Fruit fly (Drosophila melanogaster) whole organism, embryonic: ENCODE results near the gene CG17108.

ENCODE experiments used
- Bteb2 ChIP-seq: fragments of 200-800 bp; sonication (Bioruptor generic); optimal IDR thresholded peaks from 2 replicates; lab custom pipeline; 2016; ENCODE audit warnings: missing biosample characterization, missing genetic modification characterization
- CG10565 ChIP-seq: fragments of 200-800 bp; sonication (Bioruptor generic); optimal IDR thresholded peaks from 3 replicates; lab custom pipeline; 2016; ENCODE audit warnings: missing biosample characterization, mild to moderate bottlenecking, missing genetic modification characterization
- CG11695 ChIP-seq: fragments of 200-800 bp; sonication (Bioruptor generic); IDR thresholded peaks from 3 replicates; pipeline ENCODE4 v1.3.6; 2022; ENCODE audit warnings: missing biosample characterization, missing genetic modification characterization
- CG13296 ChIP-seq: fragments of 200-800 bp; sonication (Bioruptor generic); optimal IDR thresholded peaks from 3 replicates; lab custom pipeline; 2018; ENCODE audit warnings: missing biosample characterization, mild to moderate bottlenecking, missing genetic modification characterization
- CG14014 ChIP-seq: fragments of 200-800 bp; sonication (Bioruptor generic); IDR thresholded peaks from 2 replicates; pipeline ENCODE4 v1.3.6; 2022; ENCODE audit warnings: missing biosample characterization, missing genetic modification characterization
- CG15601 ChIP-seq: fragments of 200-800 bp; sonication (Bioruptor generic); optimal IDR thresholded peaks from 3 replicates; lab custom pipeline; 2019; ENCODE audit warnings: missing biosample characterization, mild to moderate bottlenecking, missing genetic modification characterization, moderate library complexity
- CG17186 ChIP-seq: fragments of 200-800 bp; sonication (Bioruptor generic); optimal IDR thresholded peaks from 3 replicates; lab custom pipeline; 2017; ENCODE audit warnings: missing biosample characterization, missing genetic modification reagents, missing genetic modification characterization
- CG17568 ChIP-seq: fragments of 200-800 bp; sonication (Bioruptor generic); optimal IDR thresholded peaks from 2 replicates; lab custom pipeline; 2018; ENCODE audit warnings: missing biosample characterization, mild to moderate bottlenecking, missing genetic modification characterization, moderate library complexity
- CG3065 ChIP-seq: fragments of 200-800 bp; sonication (Bioruptor generic); optimal IDR thresholded peaks from 2 replicates; lab custom pipeline; 2016; ENCODE audit warnings: missing biosample characterization, missing genetic modification characterization
- CG32772 ChIP-seq: fragments of 200-800 bp; sonication (Bioruptor generic); IDR thresholded peaks from 2 replicates; pipeline ENCODE4 v1.3.6; 2022; ENCODE audit warnings: missing biosample characterization, missing genetic modification characterization
- CG33557 ChIP-seq: fragments of 200-800 bp; sonication (Bioruptor generic); optimal IDR thresholded peaks from 2 replicates; lab custom pipeline; 2019; ENCODE audit warnings: missing biosample characterization, mild to moderate bottlenecking, missing genetic modification characterization, moderate library complexity
- CG42726 ChIP-seq: fragments of 200-800 bp; sonication (Bioruptor generic); IDR thresholded peaks from 2 replicates; pipeline ENCODE4 v1.3.6; 2022; ENCODE audit warnings: missing biosample characterization, missing genetic modification characterization; ENCODE audit not compliant: partially characterized antibody
- CG5180 ChIP-seq: fragments of 200-800 bp; sonication (Bioruptor generic); optimal IDR thresholded peaks from 3 replicates; lab custom pipeline; 2017; ENCODE audit warnings: missing biosample characterization, missing genetic modification characterization, mild to moderate bottlenecking, moderate library complexity, missing genetic modification reagents
- CG6254 ChIP-seq: fragments of 200-800 bp; sonication (Bioruptor generic); optimal IDR thresholded peaks from 3 replicates; lab custom pipeline; 2017; ENCODE audit warnings: mild to moderate bottlenecking, missing biosample characterization, missing genetic modification reagents, missing genetic modification characterization
- CG7987 ChIP-seq: fragments of 200-800 bp; sonication (Bioruptor generic); optimal IDR thresholded peaks from 2 replicates; lab custom pipeline; 2018; ENCODE audit warnings: missing biosample characterization, mild to moderate bottlenecking, missing genetic modification characterization, moderate library complexity
- CG9437 ChIP-seq: fragments of 200-800 bp; sonication (Bioruptor generic); optimal IDR thresholded peaks from 2 replicates; lab custom pipeline; 2018; ENCODE audit warnings: missing biosample characterization, mild to moderate bottlenecking, missing genetic modification characterization
- D19A ChIP-seq: fragments of 200-800 bp; optimal IDR thresholded peaks from 3 replicates; lab custom pipeline; 2019; ENCODE audit warnings: missing biosample characterization, mild to moderate bottlenecking, missing genetic modification characterization, moderate library complexity
- Dad ChIP-seq: fragments of 200-800 bp; sonication (Bioruptor generic); optimal IDR thresholded peaks from 3 replicates; lab custom pipeline; 2016; ENCODE audit warnings: missing biosample characterization, missing genetic modification characterization
- Lpt ChIP-seq: fragments of >200 bp; optimal IDR thresholded peaks from 2 replicates; lab custom pipeline; 2018; ENCODE audit warnings: missing biosample characterization, missing genetic modification characterization
- Mrtf ChIP-seq: fragments of 200-800 bp; sonication (Bioruptor generic); IDR thresholded peaks from 3 replicates; pipeline ENCODE4 v1.3.6; 2022; ENCODE audit warnings: missing biosample characterization, missing genetic modification characterization
- NK7.1 ChIP-seq: fragments of 200-800 bp; sonication (Bioruptor generic); optimal IDR thresholded peaks from 3 replicates; lab custom pipeline; 2016; ENCODE audit warnings: missing biosample characterization, missing genetic modification characterization
- Ssrp ChIP-seq: fragments of 200-800 bp; sonication (Bioruptor generic); optimal IDR thresholded peaks from 2 replicates; lab custom pipeline; 2018; ENCODE audit warnings: missing biosample characterization, mild to moderate bottlenecking, missing genetic modification characterization, moderate library complexity
- Trl ChIP-seq, 3 experiments: fragments of >200 bp in 2 of 3; fragments of 200-800 bp in 1 of 3; sonication (Bioruptor generic) in 1 of 3; optimal IDR thresholded peaks; 2 replicates in 1 of 3; 3 replicates in 2 of 3; lab custom pipeline; 2016 to 2017; ENCODE audit warnings: missing biosample characterization in 1 of 3, missing genetic modification characterization in 1 of 3
- ase ChIP-seq: fragments of 200-800 bp; sonication (Bioruptor generic); IDR thresholded peaks from 3 replicates; pipeline ENCODE4 v1.3.6; 2022; ENCODE audit warnings: missing biosample characterization, missing genetic modification characterization
- az2 ChIP-seq: fragments of 200-800 bp; sonication (Bioruptor generic); optimal IDR thresholded peaks from 3 replicates; lab custom pipeline; 2016; ENCODE audit warnings: missing biosample characterization, missing genetic modification characterization
- caup ChIP-seq: fragments of 200-800 bp; sonication (Bioruptor generic); optimal IDR thresholded peaks from 3 replicates; lab custom pipeline; 2017; ENCODE audit warnings: missing biosample characterization, mild to moderate bottlenecking, missing genetic modification characterization, moderate library complexity; ENCODE audit not compliant: severe bottlenecking
- cwo ChIP-seq: fragments of 200-800 bp; sonication (Bioruptor generic); optimal IDR thresholded peaks from 3 replicates; lab custom pipeline; 2017; ENCODE audit warnings: missing biosample characterization, missing genetic modification characterization, mild to moderate bottlenecking, moderate library complexity, missing genetic modification reagents
- ems ChIP-seq: fragments of 200-800 bp; sonication (Bioruptor generic); optimal IDR thresholded peaks from 3 replicates; lab custom pipeline; 2016; ENCODE audit warnings: missing biosample characterization, missing genetic modification characterization
- en ChIP-seq: fragments of 200-800 bp; sonication (Bioruptor generic); optimal IDR thresholded peaks from 2 replicates; lab custom pipeline; 2016; ENCODE audit warnings: missing biosample characterization, missing genetic modification characterization
- eve ChIP-seq, 2 experiments: fragments of >200 bp; optimal IDR thresholded peaks; 2 replicates each; lab custom pipeline; 2017; ENCODE audit warnings: missing biosample characterization in 2 of 2, missing genetic modification characterization in 2 of 2
- ewg ChIP-seq: fragments of 200-800 bp; sonication (Bioruptor generic); optimal IDR thresholded peaks from 3 replicates; lab custom pipeline; 2017; ENCODE audit warnings: mild to moderate bottlenecking, missing biosample characterization, missing genetic modification reagents, missing genetic modification characterization
- gcm2 ChIP-seq: fragments of 200-800 bp; sonication (Bioruptor generic); optimal IDR thresholded peaks from 2 replicates; lab custom pipeline; 2016; ENCODE audit warnings: missing biosample characterization, missing genetic modification characterization
- gem ChIP-seq: fragments of 200-800 bp; sonication (Bioruptor generic); optimal IDR thresholded peaks from 2 replicates; lab custom pipeline; 2019; ENCODE audit warnings: missing biosample characterization, mild to moderate bottlenecking, missing genetic modification characterization, moderate library complexity
- hb ChIP-seq: fragments of 200-800 bp; sonication (Bioruptor generic); IDR thresholded peaks from 3 replicates; pipeline ENCODE4 v1.3.6; 2022; ENCODE audit warnings: missing biosample characterization, missing genetic modification characterization; ENCODE audit not compliant: partially characterized antibody
- her ChIP-seq: fragments of 200-800 bp; sonication (Bioruptor generic); optimal IDR thresholded peaks from 2 replicates; lab custom pipeline; 2016; ENCODE audit warnings: missing biosample characterization, missing genetic modification characterization
- jigr1 ChIP-seq: fragments of 200-800 bp; sonication (Bioruptor generic); IDR thresholded peaks from 3 replicates; pipeline ENCODE4 v1.3.6; 2022; ENCODE audit warnings: missing biosample characterization, missing genetic modification characterization
- ken ChIP-seq: fragments of 200-800 bp; sonication (Bioruptor generic); IDR thresholded peaks from 3 replicates; pipeline ENCODE4 v1.3.6; 2022; ENCODE audit warnings: missing biosample characterization, missing genetic modification characterization
- lbe ChIP-seq: fragments of 200-800 bp; sonication (Bioruptor generic); optimal IDR thresholded peaks from 2 replicates; lab custom pipeline; 2016; ENCODE audit warnings: missing biosample characterization, mild to moderate bottlenecking, missing genetic modification characterization
- maf-S ChIP-seq: fragments of 200-800 bp; sonication (Bioruptor generic); optimal IDR thresholded peaks from 2 replicates; lab custom pipeline; 2016; ENCODE audit warnings: missing biosample characterization, missing genetic modification characterization
- nau ChIP-seq: fragments of 200-800 bp; sonication (Bioruptor generic); optimal IDR thresholded peaks from 3 replicates; lab custom pipeline; 2017; ENCODE audit warnings: missing biosample characterization, mild to moderate bottlenecking, missing genetic modification characterization, missing genetic modification reagents
- org-1 ChIP-seq: fragments of 200-800 bp; sonication (Bioruptor generic); optimal IDR thresholded peaks from 2 replicates; lab custom pipeline; 2017; ENCODE audit warnings: missing biosample characterization, missing genetic modification characterization
- pb ChIP-seq: fragments of 200-800 bp; sonication (Bioruptor generic); optimal IDR thresholded peaks from 3 replicates; lab custom pipeline; 2016; ENCODE audit warnings: missing biosample characterization, missing genetic modification characterization
- pita ChIP-seq: fragments of 200-800 bp; sonication (Bioruptor generic); optimal IDR thresholded peaks from 2 replicates; lab custom pipeline; 2017; ENCODE audit warnings: missing biosample characterization, mild to moderate bottlenecking, missing genetic modification characterization
- slp2 ChIP-seq: fragments of 200-800 bp; sonication (Bioruptor generic); optimal IDR thresholded peaks from 2 replicates; lab custom pipeline; 2016; ENCODE audit warnings: missing biosample characterization, missing genetic modification characterization
- so ChIP-seq: fragments of 200-800 bp; sonication (Bioruptor generic); IDR thresholded peaks from 3 replicates; pipeline ENCODE4 v1.3.6; 2022; ENCODE audit warnings: missing biosample characterization, missing genetic modification characterization
- tap ChIP-seq: fragments of 200-800 bp; optimal IDR thresholded peaks from 3 replicates; lab custom pipeline; 2019; ENCODE audit warnings: missing biosample characterization, mild to moderate bottlenecking, missing genetic modification characterization, moderate library complexity
- tin ChIP-seq: fragments of 200-800 bp; sonication (Bioruptor generic); optimal IDR thresholded peaks from 3 replicates; lab custom pipeline; 2016; ENCODE audit warnings: missing biosample characterization, missing genetic modification characterization
- tx ChIP-seq: fragments of 200-800 bp; sonication (Bioruptor generic); optimal IDR thresholded peaks from 2 replicates; lab custom pipeline; 2016; ENCODE audit warnings: missing biosample characterization, missing genetic modification characterization
- wek ChIP-seq: fragments of 200-800 bp; sonication (Bioruptor generic); optimal IDR thresholded peaks from 3 replicates; lab custom pipeline; 2018; ENCODE audit warnings: missing biosample characterization, mild to moderate bottlenecking, missing genetic modification characterization, moderate library complexity

The CG17108 gene

DNA sequence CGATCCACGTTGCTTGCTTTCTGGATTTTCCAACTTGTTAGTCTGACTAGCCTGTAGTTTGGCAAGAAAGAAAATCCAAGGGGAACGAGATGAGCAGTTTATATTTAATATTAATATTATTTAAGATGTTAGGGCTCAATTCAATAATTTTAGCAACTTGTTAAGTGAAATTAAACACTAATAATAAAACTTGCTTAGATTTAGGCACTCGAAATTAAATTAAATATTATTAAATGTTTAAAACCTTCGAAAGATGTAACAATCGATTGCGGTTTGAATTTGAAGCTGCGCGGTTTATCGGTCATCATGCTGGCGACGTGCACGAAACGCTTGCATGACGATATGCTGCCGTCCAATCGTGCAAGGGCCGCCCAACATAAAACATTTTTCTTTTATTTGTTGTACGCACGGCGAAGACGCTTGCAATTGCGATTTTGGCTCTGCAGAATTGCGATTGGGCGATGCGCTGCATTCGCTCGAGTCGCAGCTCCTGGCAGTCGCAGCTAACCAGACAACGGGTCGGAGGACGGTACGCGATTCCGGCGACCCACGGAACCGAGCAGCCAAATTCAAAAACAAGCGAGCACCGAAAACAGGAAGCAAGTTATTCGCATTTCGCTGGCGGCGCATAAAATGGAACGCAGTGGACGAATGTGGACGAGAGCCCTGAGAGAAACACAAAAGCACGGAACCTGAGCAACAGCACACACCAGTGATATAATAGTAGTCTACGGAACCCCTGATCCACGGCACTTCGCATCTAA is 43.3 kb upstream of the CG17108 start, which contains the start of the genes Vha16-5 and CG12299 (continued):
- TF ChIP-seq CG7987 (GFP tag; lab: Kevin White, UChicago) (peak; percentile 78), CG9437 (peak; percentile 47), nau (GFP tag; lab: Kevin White, UChicago) (no peak), Bteb2 (GFP tag; lab: Kevin White, UChicago) (peak; percentile 85), gem (tag; lab: Kevin White, UChicago) (peak; percentile 93), maf-S (peak; percentile 81), CG3065 (GFP tag; lab: Kevin White, UChicago) (peak; percentile 52), CG17568 (GFP tag; lab: Kevin White, UChicago) (no peak), Lpt (GFP tag; lab: Kevin White, UChicago) (no peak), en (peak; percentile 65), NK7.1 (GFP tag; lab: Kevin White, UChicago) (peak; percentile 53), pita (no peak), az2 (peak; percentile 87), CG11695 (GFP tag; lab: Robert Waterston, UW) (peak; percentile 29; the same call in 1 of the 3 replicates), her (GFP tag; lab: Kevin White, UChicago) (peak; percentile 87), CG5180 (GFP tag; lab: Kevin White, UChicago) (no peak), CG32772 (GFP tag; lab: Robert Waterston, UW) (peak; percentile 88), hb (GFP tag; lab: Robert Waterston, UW) (peak; percentile 84), CG6254 (GFP tag; lab: Kevin White, UChicago) (no peak), tx (GFP tag; lab: Kevin White, UChicago) (peak; percentile 84), CG10565 (GFP tag; lab: Kevin White, UChicago) (no peak), cwo (GFP tag; lab: Kevin White, UChicago) (no peak), CG15601 (tag; lab: Kevin White, UChicago) (peak; percentile 76), org-1 (GFP tag; lab: Kevin White, UChicago) (peak; percentile 16), ems (GFP tag; lab: Kevin White, UChicago) (peak; percentile 87), tin (GFP tag; lab: Kevin White, UChicago) (peak; percentile 96), Ssrp (tag; lab: Kevin White, UChicago) (peak; percentile 80), Dad (peak; percentile 94), CG42726 (GFP tag; lab: Robert Waterston, UW) (peak; percentile 76; the same call in 1 of the 2 replicates), so (peak; percentile 65; the same call in 1 of the 3 replicates), lbe (peak; percentile 73), CG14014 (peak; percentile 80), Mrtf (GFP tag; lab: Robert Waterston, UW) (peak; percentile 89), caup (GFP tag; lab: Kevin White, UChicago) (peak; percentile 63), slp2 (peak; percentile 78), ken (peak; percentile 98), Trl (optimal IDR thresholded peaks at IDR 0.05; lab: Kevin White, UChicago) (no peak), Trl (GFP tag; optimal IDR thresholded peaks at IDR 0.05; lab: Kevin White, UChicago) (peak; percentile 86), pb (peak; percentile 69), jigr1 (GFP tag; lab: Robert Waterston, UW) (no peak), D19A (tag; lab: Kevin White, UChicago) (no peak), eve (GFP tag; optimal IDR thresholded peaks at IDR 0.05; lab: Kevin White, UChicago) (no peak), CG33557 (GFP tag; lab: Kevin White, UChicago) (no peak), CG17186 (GFP tag; lab: Kevin White, UChicago) (peak; percentile 61), gcm2 (GFP tag; lab: Kevin White, UChicago) (peak; percentile 68), tap (tag; lab: Kevin White, UChicago) (no peak), ewg (GFP tag; lab: Kevin White, UChicago) (peak; percentile 74), CG13296 (GFP tag; lab: Kevin White, UChicago) (peak; percentile 49), ase (peak; percentile 89), wek (no peak)
